Worm (Caenorhabditis elegans) whole organism, young adult: Measurements from ENCODE around the gene Y53C12A.6.

Experiments
- B0035.1 ChIP-seq: sonication (generic microtip); optimal IDR thresholded peaks from 2 replicates; lab custom pipeline; 2016; ENCODE audit warnings: missing genetic modification characterization, mild to moderate bottlenecking, missing compliant biosample characterization, missing genotype, missing genetic modification reagents
- Y56A3A.18 ChIP-seq: fragments of 200-800 bp; sonication (Bioruptor generic); IDR thresholded peaks from 2 replicates; pipeline ENCODE4 v1.3.6; 2022; ENCODE audit warnings: missing genetic modification reagents, missing genetic modification characterization, missing compliant biosample characterization
- ama-1 ChIP-seq, 3 experiments: fragments of 150-350 bp in 1 of 3; sonication (generic microtip) in 2 of 3; optimal IDR thresholded peaks; 2 replicates each; lab custom pipeline; 2014 to 2018; ENCODE audit warnings: missing biosample characterization in 2 of 3, missing genetic modification characterization in 2 of 3, missing genetic modification reagents in 2 of 3
- atf-7 ChIP-seq: sonication (generic microtip); optimal IDR thresholded peaks from 2 replicates; lab custom pipeline; 2017; ENCODE audit warnings: mild to moderate bottlenecking, missing genetic modification characterization, missing compliant biosample characterization
- chd-7 ChIP-seq: sonication (generic microtip); optimal IDR thresholded peaks from 2 replicates; lab custom pipeline; 2016; ENCODE audit warnings: mild to moderate bottlenecking, missing genetic modification characterization, moderate library complexity, missing compliant biosample characterization
- lin-35 ChIP-seq, 3 experiments: fragments of 150-350 bp in 2 of 3; sonication (generic microtip) in 1 of 3; optimal IDR thresholded peaks; 2 replicates each; lab custom pipeline; 2014 to 2018; ENCODE audit warnings: missing biosample characterization in 3 of 3, missing genetic modification characterization in 3 of 3, missing genetic modification reagents in 3 of 3
- mxl-1 ChIP-seq: sonication (generic microtip); optimal IDR thresholded peaks from 2 replicates; lab custom pipeline; 2016; ENCODE audit warnings: missing genetic modification characterization, missing compliant biosample characterization
- sdz-38 ChIP-seq: sonication (generic microtip); optimal IDR thresholded peaks from 2 replicates; lab custom pipeline; 2016; ENCODE audit warnings: missing genotype, missing genetic modification characterization, missing compliant biosample characterization
- sea-2 ChIP-seq: fragments of 200-800 bp; sonication (Bioruptor generic); IDR thresholded peaks from 2 replicates; pipeline ENCODE4 v1.3.6; 2022; ENCODE audit warnings: missing genetic modification characterization, missing compliant biosample characterization
- ztf-18 ChIP-seq: sonication (generic microtip); optimal IDR thresholded peaks from 2 replicates; lab custom pipeline; 2016; ENCODE audit warnings: missing genotype, mild to moderate bottlenecking, missing genetic modification characterization, missing compliant biosample characterization
- ztf-3 ChIP-seq: fragments of 200-800 bp; sonication (Bioruptor generic); optimal IDR thresholded peaks from 2 replicates; lab custom pipeline; 2018; ENCODE audit warnings: mild to moderate bottlenecking, missing genetic modification characterization, missing compliant biosample characterization

- TF ChIP-seq B0035.1 (tag; lab: Kevin White, UChicago) = no peak
- TF ChIP-seq sdz-38 (tag; lab: Kevin White, UChicago) = no peak
- TF ChIP-seq ztf-18 = no peak
- TF ChIP-seq atf-7 = no peak
- TF ChIP-seq sea-2 = no peak
- no peak for TF ChIP-seq Y56A3A.18 (GFP tag; lab: Robert Waterston, UW)
- TF ChIP-seq ama-1 (optimal IDR thresholded peaks at IDR 0.05; lab: Kevin White, UChicago) = no peak
- no peak for TF ChIP-seq ama-1 (GFP tag; optimal IDR thresholded peaks at IDR 0.05; lab: Kevin White, UChicago)
- no peak for TF ChIP-seq lin-35 (GFP tag; optimal IDR thresholded peaks at IDR 0.05; lab: Kevin White, UChicago)
- TF ChIP-seq mxl-1 (tag; lab: Kevin White, UChicago) = no peak
- TF ChIP-seq chd-7 (tag; lab: Kevin White, UChicago) = no peak
- TF ChIP-seq ztf-3 (GFP tag; lab: Kevin White, UChicago) = no peak
Measured at ce11 chrII:9671308-9671707, 46.5 kb downstream of the Y53C12A.6 start, which contains the start of gene ZK1320.7.
